Fruit fly (Drosophila melanogaster) whole organism, embryonic: ENCODE results near the gene Rbbp5.

Experiments
- CG10209 ChIP-seq: fragments of 200-800 bp; sonication (Bioruptor generic); optimal IDR thresholded peaks from 3 replicates; lab custom pipeline; 2017; ENCODE audit warnings: missing biosample characterization, mild to moderate bottlenecking, missing genetic modification characterization, missing genetic modification reagents
- CG11085 ChIP-seq: fragments of 200-800 bp; sonication (Bioruptor generic); IDR thresholded peaks from 2 replicates; pipeline ENCODE4 v1.3.6; 2022; ENCODE audit warnings: missing biosample characterization, missing genetic modification characterization
- CG12104 ChIP-seq: fragments of 200-800 bp; sonication (Bioruptor generic); optimal IDR thresholded peaks from 3 replicates; lab custom pipeline; 2016; ENCODE audit warnings: missing biosample characterization, missing genetic modification characterization
- CG12155 ChIP-seq: fragments of 200-800 bp; sonication (Bioruptor generic); optimal IDR thresholded peaks from 3 replicates; lab custom pipeline; 2016; ENCODE audit warnings: missing biosample characterization, missing genetic modification characterization
- CG12299 ChIP-seq: fragments of 200-800 bp; sonication (Bioruptor generic); optimal IDR thresholded peaks from 2 replicates; lab custom pipeline; 2018; ENCODE audit warnings: missing biosample characterization, mild to moderate bottlenecking, missing genetic modification characterization
- CG1233 ChIP-seq: fragments of 200-800 bp; sonication (Bioruptor generic); optimal IDR thresholded peaks from 4 replicates; lab custom pipeline; 2018; ENCODE audit warnings: missing biosample characterization, mild to moderate bottlenecking, missing genetic modification characterization
- CG14860 ChIP-seq: fragments of 200-800 bp; sonication (Bioruptor generic); IDR thresholded peaks from 3 replicates; pipeline ENCODE4 v1.3.6; 2022; ENCODE audit warnings: missing biosample characterization, missing genetic modification characterization; ENCODE audit not compliant: partially characterized antibody
- CG16813 ChIP-seq: fragments of 200-800 bp; sonication (Bioruptor generic); IDR thresholded peaks from 3 replicates; pipeline ENCODE4 v1.3.6; 2022; ENCODE audit warnings: missing biosample characterization, missing genetic modification characterization; ENCODE audit not compliant: partially characterized antibody
- CG16863 ChIP-seq: fragments of 200-800 bp; sonication (Bioruptor generic); optimal IDR thresholded peaks from 3 replicates; lab custom pipeline; 2016; ENCODE audit warnings: missing biosample characterization, missing genetic modification characterization
- CG17385 ChIP-seq: fragments of 200-800 bp; sonication (Bioruptor generic); optimal IDR thresholded peaks from 3 replicates; lab custom pipeline; 2018; ENCODE audit warnings: missing biosample characterization, mild to moderate bottlenecking, missing genetic modification characterization
- CG17568 ChIP-seq: fragments of 200-800 bp; sonication (Bioruptor generic); optimal IDR thresholded peaks from 2 replicates; lab custom pipeline; 2018; ENCODE audit warnings: missing biosample characterization, mild to moderate bottlenecking, missing genetic modification characterization, moderate library complexity
- CG18476 ChIP-seq: fragments of 200-800 bp; sonication (Bioruptor generic); optimal IDR thresholded peaks from 2 replicates; lab custom pipeline; 2016; ENCODE audit warnings: missing biosample characterization, mild to moderate bottlenecking, missing genetic modification characterization
- CG2116 ChIP-seq: fragments of 200-800 bp; sonication (Bioruptor generic); optimal IDR thresholded peaks from 3 replicates; lab custom pipeline; 2018; ENCODE audit warnings: missing biosample characterization, mild to moderate bottlenecking, missing genetic modification characterization
- CG32767 ChIP-seq: fragments of 200-800 bp; sonication (Bioruptor generic); IDR thresholded peaks from 2 replicates; pipeline ENCODE4 v1.3.6; 2022; ENCODE audit warnings: missing biosample characterization, missing genetic modification characterization
- CG3281 ChIP-seq: fragments of 200-800 bp; sonication (Bioruptor generic); optimal IDR thresholded peaks from 3 replicates; lab custom pipeline; 2017; ENCODE audit warnings: missing biosample characterization, mild to moderate bottlenecking, missing genetic modification characterization
- CG3847 ChIP-seq: fragments of 200-800 bp; sonication (Bioruptor generic); IDR thresholded peaks from 2 replicates; pipeline ENCODE4 v1.3.6; 2022; ENCODE audit warnings: missing biosample characterization, missing genetic modification characterization
- CG42726 ChIP-seq: fragments of 200-800 bp; sonication (Bioruptor generic); IDR thresholded peaks from 2 replicates; pipeline ENCODE4 v1.3.6; 2022; ENCODE audit warnings: missing biosample characterization, missing genetic modification characterization; ENCODE audit not compliant: partially characterized antibody
- CG5953 ChIP-seq: fragments of 200-800 bp; sonication (Bioruptor generic); IDR thresholded peaks from 2 replicates; pipeline ENCODE4 v1.3.6; 2022; ENCODE audit warnings: missing biosample characterization, missing genetic modification characterization
- CG6272 ChIP-seq: fragments of 200-800 bp; sonication (Bioruptor generic); IDR thresholded peaks from 2 replicates; pipeline ENCODE4 v1.3.6; 2022; ENCODE audit warnings: missing biosample characterization, missing genetic modification characterization
- CG8290 ChIP-seq, 3 experiments: fragments of 200-800 bp; sonication (Bioruptor generic); optimal IDR thresholded peaks; 2 replicates each; lab custom pipeline; 2016 to 2019; ENCODE audit warnings: missing biosample characterization in 3 of 3, missing genetic modification characterization in 3 of 3, mild to moderate bottlenecking in 2 of 3, moderate library complexity in 1 of 3
- Deaf1 ChIP-seq: fragments of 200-800 bp; optimal IDR thresholded peaks from 3 replicates; lab custom pipeline; 2019; ENCODE audit warnings: missing biosample characterization, mild to moderate bottlenecking, missing genetic modification characterization, moderate library complexity
- GATAe ChIP-seq: fragments of 200-800 bp; sonication (Bioruptor generic); conservative IDR thresholded peaks from 2 replicates; pipeline ENCODE4 v1.3.6; 2022; ENCODE audit warnings: missing biosample characterization, missing genetic modification characterization
- Jarid2 ChIP-seq: fragments of 200-800 bp; sonication (Bioruptor generic); optimal IDR thresholded peaks from 3 replicates; lab custom pipeline; 2017; ENCODE audit warnings: mild to moderate bottlenecking, missing biosample characterization, missing genetic modification reagents, missing genetic modification characterization
- Lpt ChIP-seq: fragments of >200 bp; optimal IDR thresholded peaks from 2 replicates; lab custom pipeline; 2018; ENCODE audit warnings: missing biosample characterization, missing genetic modification characterization
- NC2β ChIP-seq: fragments of 200-800 bp; sonication (Bioruptor generic); optimal IDR thresholded peaks from 2 replicates; lab custom pipeline; 2016; ENCODE audit warnings: missing biosample characterization, missing genetic modification characterization
- Oaz ChIP-seq: fragments of 200-800 bp; sonication (Bioruptor generic); IDR thresholded peaks from 2 replicates; pipeline ENCODE4 v1.3.6; 2022; ENCODE audit warnings: missing biosample characterization, missing genetic modification characterization
- Opbp ChIP-seq: fragments of 200-800 bp; sonication (Bioruptor generic); IDR thresholded peaks from 3 replicates; pipeline ENCODE4 v1.3.6; 2022; ENCODE audit warnings: missing biosample characterization, missing genetic modification characterization; ENCODE audit not compliant: partially characterized antibody
- PHDP ChIP-seq: fragments of 200-800 bp; sonication (Bioruptor generic); optimal IDR thresholded peaks from 3 replicates; lab custom pipeline; 2018; ENCODE audit warnings: missing biosample characterization, mild to moderate bottlenecking, missing genetic modification characterization, moderate library complexity
- Poxn ChIP-seq: fragments of 200-800 bp; sonication (Bioruptor generic); IDR thresholded peaks from 2 replicates; pipeline ENCODE4 v1.3.6; 2022; ENCODE audit warnings: missing biosample characterization, missing genetic modification characterization
- Scr ChIP-seq: fragments of 200-800 bp; sonication (Bioruptor generic); IDR thresholded peaks from 2 replicates; pipeline ENCODE4 v1.3.6; 2022; ENCODE audit warnings: missing biosample characterization, missing genetic modification characterization; ENCODE audit not compliant: partially characterized antibody
- Side ChIP-seq: fragments of 200-800 bp; sonication (Bioruptor generic); optimal IDR thresholded peaks from 2 replicates; lab custom pipeline; 2016; ENCODE audit warnings: missing biosample characterization, missing genetic modification characterization
- Sin3A ChIP-seq: fragments of >200 bp; optimal IDR thresholded peaks from 2 replicates; lab custom pipeline; 2018
- Sox100B ChIP-seq: fragments of 200-800 bp; sonication (Bioruptor generic); optimal IDR thresholded peaks from 3 replicates; lab custom pipeline; 2018; ENCODE audit warnings: missing biosample characterization, mild to moderate bottlenecking, missing genetic modification characterization
- aop ChIP-seq: fragments of 200-800 bp; sonication (Bioruptor generic); IDR thresholded peaks from 2 replicates; pipeline ENCODE4 v1.3.6; 2022; ENCODE audit warnings: missing biosample characterization, missing genetic modification characterization
- ara ChIP-seq: fragments of 200-800 bp; sonication (Bioruptor generic); IDR thresholded peaks from 2 replicates; pipeline ENCODE4 v1.3.6; 2022; ENCODE audit warnings: missing biosample characterization, missing genetic modification characterization
- ato ChIP-seq: fragments of 200-800 bp; sonication (Bioruptor generic); IDR thresholded peaks from 2 replicates; pipeline ENCODE4 v1.3.6; 2022; ENCODE audit warnings: missing biosample characterization, missing genetic modification characterization; ENCODE audit not compliant: partially characterized antibody
- crol ChIP-seq: fragments of 200-800 bp; sonication (Bioruptor generic); IDR thresholded peaks from 2 replicates; pipeline ENCODE4 v1.3.6; 2022; ENCODE audit warnings: missing biosample characterization, missing genetic modification characterization
- fd3F ChIP-seq: fragments of 200-800 bp; sonication (Bioruptor generic); optimal IDR thresholded peaks from 2 replicates; lab custom pipeline; 2018; ENCODE audit warnings: missing biosample characterization, mild to moderate bottlenecking, missing genetic modification characterization, moderate library complexity
- fu2 ChIP-seq: fragments of 200-800 bp; sonication (Bioruptor generic); optimal IDR thresholded peaks from 2 replicates; lab custom pipeline; 2016; ENCODE audit warnings: missing biosample characterization, missing genetic modification characterization
- gcm2 ChIP-seq: fragments of 200-800 bp; sonication (Bioruptor generic); optimal IDR thresholded peaks from 2 replicates; lab custom pipeline; 2016; ENCODE audit warnings: missing biosample characterization, missing genetic modification characterization
- jing ChIP-seq: fragments of 200-800 bp; sonication (Bioruptor generic); optimal IDR thresholded peaks from 2 replicates; lab custom pipeline; 2018; ENCODE audit warnings: missing biosample characterization, mild to moderate bottlenecking, missing genetic modification characterization
- kah ChIP-seq: fragments of 200-800 bp; sonication (Bioruptor generic); optimal IDR thresholded peaks from 2 replicates; lab custom pipeline; 2018; ENCODE audit warnings: missing biosample characterization, mild to moderate bottlenecking, missing genetic modification characterization
- nom ChIP-seq: fragments of 200-800 bp; sonication (Bioruptor generic); optimal IDR thresholded peaks from 2 replicates; lab custom pipeline; 2017; ENCODE audit warnings: missing biosample characterization, missing genetic modification characterization, mild to moderate bottlenecking, moderate library complexity, missing genetic modification reagents
- pb ChIP-seq: fragments of 200-800 bp; sonication (Bioruptor generic); optimal IDR thresholded peaks from 3 replicates; lab custom pipeline; 2016; ENCODE audit warnings: missing biosample characterization, missing genetic modification characterization
- rib ChIP-seq: fragments of 200-800 bp; sonication (Bioruptor generic); IDR thresholded peaks from 2 replicates; pipeline ENCODE4 v1.3.6; 2022; ENCODE audit warnings: missing biosample characterization, missing genetic modification characterization
- seq ChIP-seq: fragments of 200-800 bp; sonication (Bioruptor generic); IDR thresholded peaks from 2 replicates; pipeline ENCODE4 v1.3.6; 2022; ENCODE audit warnings: missing biosample characterization, missing genetic modification characterization
- vvl ChIP-seq: fragments of 200-800 bp; sonication (Bioruptor generic); IDR thresholded peaks from 2 replicates; pipeline ENCODE4 v1.3.6; 2022; ENCODE audit warnings: missing biosample characterization, missing genetic modification characterization

Rbbp5 gene

dm6 chr3L:20309758-20310733 is 37.7 kb downstream of the Rbbp5 start (continued):
- TF ChIP-seq Poxn (GFP tag; lab: Robert Waterston, UW) (no peak), Lpt (GFP tag; lab: Kevin White, UChicago) (no peak), CG12155 (GFP tag; lab: Kevin White, UChicago) (peak; percentile 39), Scr (GFP tag; lab: Robert Waterston, UW) (peak; percentile 88), CG10209 (no peak), kah (GFP tag; lab: Kevin White, UChicago) (no peak), Oaz (GFP tag; lab: Robert Waterston, UW) (no peak), jing (GFP tag; lab: Kevin White, UChicago) (no peak), fd3F (GFP tag; lab: Kevin White, UChicago) (no peak), Jarid2 (GFP tag; lab: Kevin White, UChicago) (no peak), rib (no peak), pb (no peak), NC2β (peak; percentile 25), CG12299 (tag; lab: Kevin White, UChicago) (no peak), Sin3A (lab: Kevin White, UChicago) (peak; percentile 92), CG2116 (GFP tag; lab: Kevin White, UChicago) (peak; percentile 58), CG6272 (no peak), GATAe (GFP tag; lab: Robert Waterston, UW) (no peak), CG14860 (GFP tag; lab: Robert Waterston, UW) (peak; percentile 69), CG18476 (GFP tag; lab: Kevin White, UChicago) (no peak), CG16813 (GFP tag; lab: Robert Waterston, UW) (peak; percentile 87), CG11085 (GFP tag; lab: Robert Waterston, UW) (no peak), fu2 (GFP tag; lab: Kevin White, UChicago) (peak; percentile 65), aop (GFP tag; lab: Robert Waterston, UW) (no peak; the same call in 1 of the 2 replicates), gcm2 (GFP tag; lab: Kevin White, UChicago) (peak; percentile 8), CG3281 (no peak), PHDP (tag; lab: Kevin White, UChicago) (no peak), CG16863 (GFP tag; lab: Kevin White, UChicago) (peak; percentile 44), CG3847 (GFP tag; lab: Robert Waterston, UW) (peak; percentile 89), CG17568 (no peak), Side (peak; percentile 40)

- TF ChIP-seq Opbp (GFP tag; lab: Robert Waterston, UW), result no peak
These were observed 38.4 kb downstream of the Rbbp5 start, which contains the start of gene polo for dm6 chr3L:20309354-20309753. Gene polo, plus strand, starts transcription at chr3L:20309654.

DNA sequence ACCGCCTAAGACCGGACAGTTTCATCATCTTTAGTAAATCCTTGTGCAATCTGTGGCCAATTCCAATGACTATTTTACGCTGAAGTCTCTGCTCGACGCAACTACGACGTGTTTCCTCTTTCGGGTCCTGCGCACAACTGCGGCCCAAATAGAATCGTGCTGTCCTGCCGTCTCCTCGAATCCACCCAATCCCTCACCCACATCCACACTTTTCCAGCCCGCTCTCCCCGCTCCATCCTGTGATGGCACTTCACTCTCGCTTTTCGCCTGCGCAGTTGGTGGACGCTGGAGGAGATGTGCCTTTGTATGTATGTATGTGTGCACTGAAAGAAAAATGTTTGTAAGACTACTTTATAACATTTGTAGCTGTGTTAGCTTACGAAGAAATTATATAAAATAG is 41.6 kb downstream of the Rbbp5 start, which contains the start of gene CG32225:
Gene CG32225, minus strand, starts transcription at position 142 of the 400 bp plus-strand sequence.
- TF ChIP-seq CG42726 (GFP tag; lab: Robert Waterston, UW) (0 out of 2 replicates have a peak, but pooled peaks have one; percentile 42), seq (GFP tag; lab: Robert Waterston, UW) (0 out of 2 replicates have a peak, but pooled peaks have one; percentile 10), CG8290 (GFP tag; optimal IDR thresholded peaks at IDR 0.05; lab: Kevin White, UChicago) (no peak), CG8290 (tag; optimal IDR thresholded peaks at IDR 0.05; lab: Kevin White, UChicago) (peak in 1 of 2 experiments; percentile 24), CG5953 (GFP tag; lab: Robert Waterston, UW) (no peak), Deaf1 (tag; lab: Kevin White, UChicago) (peak; percentile 62), crol (peak; percentile 92), vvl (GFP tag; lab: Robert Waterston, UW) (no peak), CG12104 (no peak), CG1233 (no peak), nom (GFP tag; lab: Kevin White, UChicago) (peak; percentile 15), ara (GFP tag; lab: Robert Waterston, UW) (no peak), CG32767 (GFP tag; lab: Robert Waterston, UW) (0 out of 2 replicates have a peak, but pooled peaks have one; percentile 22), ato (GFP tag; lab: Robert Waterston, UW) (no peak), CG17385 (GFP tag; lab: Kevin White, UChicago) (no peak), Sox100B (no peak)
